Worm (Caenorhabditis elegans) whole organism, L1 larva: Measurements from ENCODE around the gene M7.7.

Experiments used
- C16A3.4 ChIP-seq: fragments of 150-350 bp; optimal IDR thresholded peaks from 2 replicates; lab custom pipeline; 2014; ENCODE audit warnings: missing biosample characterization, missing genetic modification characterization
- Y116A8C.19 ChIP-seq: sonication (generic microtip); optimal IDR thresholded peaks from 2 replicates; lab custom pipeline; 2016; ENCODE audit warnings: missing compliant biosample characterization, missing genetic modification characterization, borderline replicate concordance
- aha-1 ChIP-seq: fragments of 150-350 bp; optimal IDR thresholded peaks from 2 replicates; lab custom pipeline; 2014; ENCODE audit warnings: missing biosample characterization, missing genetic modification characterization
- alr-1 ChIP-seq: fragments of 200-800 bp; sonication (Bioruptor generic); optimal IDR thresholded peaks from 2 replicates; lab custom pipeline; 2018; ENCODE audit warnings: borderline replicate concordance, mild to moderate bottlenecking, missing genetic modification characterization, missing compliant biosample characterization
- aly-2 ChIP-seq: fragments of 150-350 bp; optimal IDR thresholded peaks from 2 replicates; lab custom pipeline; 2014; ENCODE audit warnings: missing biosample characterization, missing genetic modification characterization
- blmp-1 ChIP-seq: fragments of 150-350 bp; optimal IDR thresholded peaks from 2 replicates; lab custom pipeline; 2014; ENCODE audit warnings: missing biosample characterization, missing genetic modification characterization
- ceh-63 ChIP-seq: fragments of 200-800 bp; sonication (Bioruptor generic); optimal IDR thresholded peaks from 2 replicates; lab custom pipeline; 2018; ENCODE audit warnings: mild to moderate bottlenecking, missing genetic modification characterization, missing compliant biosample characterization
- ceh-8 ChIP-seq: fragments of 200-800 bp; sonication (Bioruptor generic); optimal IDR thresholded peaks from 2 replicates; lab custom pipeline; 2018; ENCODE audit warnings: mild to moderate bottlenecking, missing genetic modification characterization, moderate library complexity, missing compliant biosample characterization
- ceh-82 ChIP-seq, 3 experiments: fragments of 150-350 bp in 1 of 3; sonication (generic microtip) in 2 of 3; optimal IDR thresholded peaks; 2 replicates each; lab custom pipeline; 2014 to 2017; ENCODE audit warnings: missing biosample characterization in 3 of 3, missing genetic modification characterization in 3 of 3
- ceh-88 ChIP-seq: fragments of 200-800 bp; sonication (Bioruptor generic); IDR thresholded peaks from 2 replicates; pipeline ENCODE4 v1.3.6; 2022; ENCODE audit warnings: missing genetic modification characterization, missing compliant biosample characterization
- ces-1 ChIP-seq: fragments of 150-350 bp; optimal IDR thresholded peaks from 2 replicates; lab custom pipeline; 2014; ENCODE audit warnings: missing biosample characterization, missing genetic modification reagents, missing genetic modification characterization
- efl-1 ChIP-seq, 4 experiments: fragments of 150-350 bp; optimal IDR thresholded peaks in 3 of 4; peaks in 1 of 4; 1 replicate in 1 of 4; 2 replicates in 3 of 4; lab custom pipeline; 2014; ENCODE audit warnings: missing biosample characterization in 2 of 4, missing genetic modification characterization in 2 of 4, missing genetic modification reagents in 2 of 4
- efl-3 ChIP-seq: fragments of 200-800 bp; sonication (Bioruptor generic); optimal IDR thresholded peaks from 2 replicates; lab custom pipeline; 2018; ENCODE audit warnings: mild to moderate bottlenecking, missing genetic modification characterization, missing compliant biosample characterization
- egl-13 ChIP-seq: sonication (generic microtip); optimal IDR thresholded peaks from 2 replicates; lab custom pipeline; 2016; ENCODE audit warnings: missing genotype, missing genetic modification reagents, missing genetic modification characterization, missing compliant biosample characterization
- ets-5 ChIP-seq: fragments of 200-800 bp; sonication (Bioruptor generic); IDR thresholded peaks from 2 replicates; pipeline ENCODE4 v1.3.6; 2022; ENCODE audit warnings: missing genetic modification characterization, missing compliant biosample characterization
- fkh-10 ChIP-seq: sonication (generic microtip); optimal IDR thresholded peaks from 2 replicates; lab custom pipeline; 2017; ENCODE audit warnings: missing biosample characterization, missing genetic modification reagents, missing genetic modification characterization
- fos-1 ChIP-seq: fragments of 150-350 bp; optimal IDR thresholded peaks from 2 replicates; lab custom pipeline; 2014; ENCODE audit warnings: missing biosample characterization, missing genetic modification characterization
- hlh-4 ChIP-seq: sonication (generic microtip); optimal IDR thresholded peaks from 2 replicates; lab custom pipeline; 2016; ENCODE audit warnings: mild to moderate bottlenecking, missing genetic modification characterization, missing compliant biosample characterization
- isw-1 ChIP-seq: fragments of 200-800 bp; sonication (Bioruptor generic); IDR thresholded peaks from 2 replicates; pipeline ENCODE4 v1.3.6; 2022; ENCODE audit warnings: missing genetic modification characterization, missing compliant biosample characterization
- jun-1 ChIP-seq: fragments of 150-350 bp; optimal IDR thresholded peaks from 2 replicates; lab custom pipeline; 2014; ENCODE audit warnings: missing biosample characterization, missing genetic modification reagents, missing genetic modification characterization
- lin-13 ChIP-seq: fragments of 150-350 bp; optimal IDR thresholded peaks from 2 replicates; lab custom pipeline; 2014; ENCODE audit warnings: missing biosample characterization, missing genetic modification reagents, missing genetic modification characterization
- lin-14 ChIP-seq: fragments of 200-800 bp; sonication (Bioruptor generic); optimal IDR thresholded peaks from 2 replicates; lab custom pipeline; 2018; ENCODE audit warnings: mild to moderate bottlenecking, missing genetic modification characterization, moderate library complexity, missing compliant biosample characterization
- lin-39 ChIP-seq: fragments of 150-350 bp; optimal IDR thresholded peaks from 2 replicates; lab custom pipeline; 2014; ENCODE audit warnings: missing biosample characterization, missing genetic modification reagents, missing genetic modification characterization
- lir-3 ChIP-seq: sonication (generic microtip); optimal IDR thresholded peaks from 2 replicates; lab custom pipeline; 2016; ENCODE audit warnings: mild to moderate bottlenecking, missing genetic modification characterization, moderate library complexity, missing compliant biosample characterization; ENCODE audit not compliant: poor library complexity
- lsy-2 ChIP-seq, 2 experiments: fragments of 150-350 bp; optimal IDR thresholded peaks; 2 replicates each; lab custom pipeline; 2014; ENCODE audit warnings: missing biosample characterization in 2 of 2, missing genetic modification characterization in 2 of 2
- mdl-1 ChIP-seq, 2 experiments: fragments of 150-350 bp; optimal IDR thresholded peaks; 2 replicates each; lab custom pipeline; 2014 to 2017; ENCODE audit warnings: missing biosample characterization in 2 of 2, missing genetic modification characterization in 2 of 2, inconsistent platforms in 1 of 2
- mep-1 ChIP-seq: fragments of 150-350 bp; optimal IDR thresholded peaks from 2 replicates; lab custom pipeline; 2014; ENCODE audit warnings: missing biosample characterization, missing genetic modification characterization
- nhr-12 ChIP-seq: sonication (generic microtip); optimal IDR thresholded peaks from 2 replicates; lab custom pipeline; 2017; ENCODE audit warnings: missing biosample characterization, missing genetic modification characterization
- nhr-19 ChIP-seq: fragments of 200-800 bp; sonication (Bioruptor generic); conservative IDR thresholded peaks from 2 replicates; pipeline ENCODE4 v1.3.6; 2022; ENCODE audit warnings: missing genetic modification characterization, missing compliant biosample characterization
- nhr-20 ChIP-seq: sonication (generic microtip); optimal IDR thresholded peaks from 2 replicates; lab custom pipeline; 2016; ENCODE audit warnings: mild to moderate bottlenecking, missing genetic modification characterization, missing compliant biosample characterization
- nhr-237 ChIP-seq: fragments of 150-350 bp; optimal IDR thresholded peaks from 2 replicates; lab custom pipeline; 2014; ENCODE audit warnings: missing biosample characterization, missing genetic modification characterization
- nhr-28 ChIP-seq: fragments of 150-350 bp; optimal IDR thresholded peaks from 2 replicates; lab custom pipeline; 2014; ENCODE audit warnings: missing biosample characterization, missing genetic modification characterization
- nhr-71 ChIP-seq: sonication (generic microtip); optimal IDR thresholded peaks from 2 replicates; lab custom pipeline; 2016; ENCODE audit warnings: mild to moderate bottlenecking, missing genetic modification characterization, moderate library complexity, missing compliant biosample characterization
- nhr-76 ChIP-seq: sonication (generic microtip); optimal IDR thresholded peaks from 2 replicates; lab custom pipeline; 2017; ENCODE audit warnings: missing biosample characterization, missing genetic modification characterization
- nhr-77 ChIP-seq: fragments of 150-350 bp; optimal IDR thresholded peaks from 2 replicates; lab custom pipeline; 2014; ENCODE audit warnings: missing biosample characterization, missing genetic modification characterization
- nhr-84 ChIP-seq: sonication (generic microtip); optimal IDR thresholded peaks from 2 replicates; lab custom pipeline; 2017; ENCODE audit warnings: missing biosample characterization, missing genetic modification characterization
- nhr-90 ChIP-seq: sonication (generic microtip); optimal IDR thresholded peaks from 2 replicates; lab custom pipeline; 2016; ENCODE audit warnings: mild to moderate bottlenecking, missing genetic modification characterization, missing compliant biosample characterization; ENCODE audit not compliant: poor library complexity
- pqm-1 ChIP-seq: sonication (generic microtip); optimal IDR thresholded peaks from 3 replicates; lab custom pipeline; 2017; ENCODE audit warnings: missing biosample characterization, missing genetic modification characterization
- rnt-1 ChIP-seq: sonication (generic microtip); optimal IDR thresholded peaks from 2 replicates; lab custom pipeline; 2016; ENCODE audit warnings: mild to moderate bottlenecking, missing genetic modification characterization, moderate library complexity, missing compliant biosample characterization
- sox-4 ChIP-seq: sonication (generic microtip); optimal IDR thresholded peaks from 2 replicates; lab custom pipeline; 2016; ENCODE audit warnings: missing genetic modification characterization, missing compliant biosample characterization
- sptf-1 ChIP-seq: fragments of 150-350 bp; optimal IDR thresholded peaks from 2 replicates; lab custom pipeline; 2014; ENCODE audit warnings: missing biosample characterization, missing genetic modification characterization
- sup-37 ChIP-seq: fragments of 200-800 bp; sonication (Bioruptor generic); optimal IDR thresholded peaks from 2 replicates; lab custom pipeline; 2018; ENCODE audit warnings: mild to moderate bottlenecking, missing genetic modification characterization, missing compliant biosample characterization
- swsn-7 ChIP-seq: sonication (generic microtip); optimal IDR thresholded peaks from 2 replicates; lab custom pipeline; 2016; ENCODE audit warnings: missing genetic modification characterization, missing compliant biosample characterization
- unc-86 ChIP-seq: sonication (generic microtip); optimal IDR thresholded peaks from 2 replicates; lab custom pipeline; 2016; ENCODE audit warnings: missing genetic modification characterization, missing compliant biosample characterization
- vab-15 ChIP-seq: sonication (generic microtip); optimal IDR thresholded peaks from 2 replicates; lab custom pipeline; 2017; ENCODE audit warnings: missing genotype, mild to moderate bottlenecking, missing genetic modification characterization, missing compliant biosample characterization
- zag-1 ChIP-seq: fragments of 150-350 bp; optimal IDR thresholded peaks from 2 replicates; lab custom pipeline; 2014; ENCODE audit warnings: missing biosample characterization, missing genetic modification characterization
- zip-4 ChIP-seq: fragments of 200-800 bp; sonication (Bioruptor generic); optimal IDR thresholded peaks from 2 replicates; lab custom pipeline; 2018; ENCODE audit warnings: mild to moderate bottlenecking, missing genetic modification characterization, moderate library complexity, missing compliant biosample characterization
- ztf-11 ChIP-seq, 2 experiments: sonication (generic microtip); optimal IDR thresholded peaks; 2 replicates each; lab custom pipeline; 2016 to 2017; ENCODE audit warnings: missing genetic modification characterization in 2 of 2, missing biosample characterization in 1 of 2, missing compliant biosample characterization in 1 of 2
- ztf-4 ChIP-seq: fragments of 150-350 bp; optimal IDR thresholded peaks from 2 replicates; lab custom pipeline; 2014; ENCODE audit warnings: missing biosample characterization, missing genetic modification characterization

M7.7 gene

ce11 chrIV:11112641-11113040 is 23.0 kb downstream of the M7.7 start, which contains the start of gene clc-9:
TSS of gene clc-9 (plus strand) at chrIV:11112941.
- TF ChIP-seq swsn-7 (tag; lab: Kevin White, UChicago) (no peak), zag-1 (tag; lab: Kevin White, UChicago) (no peak), zip-4 (GFP tag; lab: Kevin White, UChicago) (no peak), lin-13 (no peak), lin-39 (no peak), efl-1 (optimal IDR thresholded peaks at IDR 0.05; lab: Kevin White, UChicago) (no peak), efl-1 (GFP tag; optimal IDR thresholded peaks at IDR 0.05 in 1 of 2; lab: Kevin White, UChicago) (peak in 1 of 2 experiments; percentile 27)
- TF ChIP-seq, all 84 proteins: peak for 1

ce11 chrIV:11118837-11119491 is 29.3 kb downstream of the M7.7 start, which contains the start of the genes imp-2 and enpl-1:
TSS of gene imp-2 (minus strand) at chrIV:11118887.
TSS of gene enpl-1 (plus strand) at chrIV:11119298.
- TF ChIP-seq lsy-2 (tag; optimal IDR thresholded peaks at IDR 0.05; lab: Kevin White, UChicago), result peak; percentile 94 to 97
- TF ChIP-seq nhr-77 (tag; lab: Kevin White, UChicago), result peak; percentile 93
- TF ChIP-seq lir-3 (tag; lab: Kevin White, UChicago), result peak; percentile 74
- TF ChIP-seq aha-1 (tag; lab: Kevin White, UChicago), result no peak
- no peak for TF ChIP-seq nhr-84 (tag; lab: Kevin White, UChicago)
- TF ChIP-seq hlh-4 (tag; lab: Kevin White, UChicago), result no peak
- peak; percentile 44 for TF ChIP-seq aly-2
- peak; percentile 41 for TF ChIP-seq sox-4 (tag; lab: Kevin White, UChicago)
- TF ChIP-seq sptf-1 (tag; lab: Kevin White, UChicago), result no peak
- TF ChIP-seq nhr-71 (tag; lab: Kevin White, UChicago), result peak; percentile 97
- peak; percentile 85 to 98 for TF ChIP-seq mdl-1 (tag; optimal IDR thresholded peaks at IDR 0.05; lab: Kevin White, UChicago)
- no peak for TF ChIP-seq Y116A8C.19 (tag; lab: Kevin White, UChicago)
- no peak for TF ChIP-seq efl-3 (GFP tag; lab: Kevin White, UChicago)
- no peak for TF ChIP-seq ceh-63
- TF ChIP-seq nhr-28 (tag; lab: Kevin White, UChicago), result no peak
- TF ChIP-seq lin-14 (GFP tag; lab: Kevin White, UChicago), result peak; percentile 99
- peak; percentile 38 for TF ChIP-seq nhr-76 (tag; lab: Kevin White, UChicago)
- peak; percentile 94 for TF ChIP-seq nhr-20 (tag; lab: Kevin White, UChicago)
- TF ChIP-seq swsn-7 (tag; lab: Kevin White, UChicago), result peak; percentile 94
- peak; percentile 72 for TF ChIP-seq lin-39
- TF ChIP-seq pqm-1 (tag; lab: Kevin White, UChicago), result no peak
- TF ChIP-seq nhr-237, result peak; percentile 63
- peak; percentile 37 for TF ChIP-seq blmp-1 (tag; lab: Kevin White, UChicago)
- TF ChIP-seq alr-1 (tag; lab: Kevin White, UChicago), result no peak
- TF ChIP-seq ztf-4 (tag; lab: Kevin White, UChicago), result peak; percentile 75
- TF ChIP-seq nhr-90 (tag; lab: Kevin White, UChicago), result peak; percentile 88
- TF ChIP-seq ceh-88 (GFP tag; lab: Robert Waterston, UW), result no peak
- TF ChIP-seq egl-13 (tag; lab: Kevin White, UChicago), result peak; percentile 83
- peak; percentile 86 for TF ChIP-seq C16A3.4 (tag; lab: Kevin White, UChicago)
- TF ChIP-seq sup-37, result peak; percentile 76
- peak; percentile 75 for TF ChIP-seq fkh-10
- TF ChIP-seq fos-1 (tag; lab: Kevin White, UChicago), result peak; percentile 76
- TF ChIP-seq ceh-82 (tag; optimal IDR thresholded peaks at IDR 0.05; lab: Kevin White, UChicago), result peak; percentile 77 to 91 (median 88)
- TF ChIP-seq ets-5 (GFP tag; lab: Robert Waterston, UW), result no peak
- TF ChIP-seq jun-1, result peak; percentile 86
- no peak for TF ChIP-seq nhr-12
- TF ChIP-seq ceh-8 (GFP tag; lab: Kevin White, UChicago), result peak; percentile 57
- TF ChIP-seq nhr-19 (GFP tag; lab: Robert Waterston, UW), result peak; percentile 93
- peak; percentile 94 for TF ChIP-seq isw-1
- peak; percentile 88 for TF ChIP-seq mep-1 (tag; lab: Kevin White, UChicago)
- peak in 1 of 2 experiments; percentile 78 for TF ChIP-seq ztf-11 (tag; optimal IDR thresholded peaks at IDR 0.05; lab: Kevin White, UChicago)
- TF ChIP-seq rnt-1 (tag; lab: Kevin White, UChicago), result peak; percentile 91
- peak; percentile 91 for TF ChIP-seq unc-86 (tag; lab: Kevin White, UChicago)
- TF ChIP-seq vab-15, result peak; percentile 55
- TF ChIP-seq ces-1 (GFP tag; lab: Kevin White, UChicago), result no peak
